Worm (Caenorhabditis elegans): ENCODE data around the gene F59A7.5.

F59A7.5 gene

ce11 chrV:2008412-2008811 is 14.1 kb upstream of the F59A7.5 start:
- no peak for TF ChIP-seq ceh-83 (GFP tag; optimal IDR thresholded peaks at IDR 0.05)
- no peak for TF ChIP-seq nhr-76 (tag; optimal IDR thresholded peaks at IDR 0.05)
- TF ChIP-seq bed-3 (GFP tag; optimal IDR thresholded peaks at IDR 0.05): no peak
- peak; percentile 47 for TF ChIP-seq mep-1 (tag; optimal IDR thresholded peaks at IDR 0.05)
- TF ChIP-seq ztf-11 (tag; optimal IDR thresholded peaks at IDR 0.05): no peak
- peak; percentile 36 for TF ChIP-seq nhr-237 (tag; optimal IDR thresholded peaks at IDR 0.05)
- no peak for TF ChIP-seq elt-3 (tag; optimal IDR thresholded peaks at IDR 0.05)
- peak; percentile 91 for TF ChIP-seq lsy-2 (tag; optimal IDR thresholded peaks at IDR 0.05)
- no peak for TF ChIP-seq mab-5 (tag; optimal IDR thresholded peaks at IDR 0.05)
- TF ChIP-seq snpc-4 (tag; optimal IDR thresholded peaks at IDR 0.05): no peak
- no peak for TF ChIP-seq pha-4 (tag; optimal IDR thresholded peaks at IDR 0.05)

DNA sequence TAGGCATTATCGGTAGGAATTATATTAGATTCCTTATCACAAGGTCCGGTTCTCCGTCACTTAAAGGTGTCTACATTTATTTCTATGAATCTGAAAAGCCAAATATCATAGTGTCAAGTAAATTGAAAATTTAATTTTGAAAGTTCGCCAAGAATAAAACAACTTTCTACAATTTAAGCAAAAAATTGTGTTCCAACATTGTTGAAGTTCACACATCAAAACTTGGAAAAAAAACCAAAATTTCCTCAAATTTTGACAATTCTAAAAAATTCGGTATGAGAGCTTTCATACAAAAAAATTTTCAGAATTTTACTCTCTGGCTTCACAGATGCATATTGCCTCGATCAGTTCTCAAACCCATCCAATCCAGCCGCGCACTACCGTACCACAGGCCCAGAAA is 10.7 kb upstream of the F59A7.5 start, which contains the start of gene F59A7.7:
TSS of gene F59A7.7 (plus strand) at position 301 of the 400 bp plus-strand sequence.
- no peak for TF ChIP-seq sptf-1 (tag; optimal IDR thresholded peaks at IDR 0.05)
- no peak for TF ChIP-seq flh-1 (GFP tag; optimal IDR thresholded peaks at IDR 0.05)
- no peak for TF ChIP-seq lin-32 (GFP tag; optimal IDR thresholded peaks at IDR 0.05)
- no peak for TF ChIP-seq nhr-12 (tag; optimal IDR thresholded peaks at IDR 0.05)

ce11 chrV:2013824-2014223 is 8.7 kb upstream of the F59A7.5 start, which contains the start of gene F59A7.11:
TSS of gene F59A7.11 (minus strand) at chrV:2013924.
- TF ChIP-seq tbx-8 (GFP tag; optimal IDR thresholded peaks at IDR 0.05): no peak
- TF ChIP-seq mls-2 (tag; optimal IDR thresholded peaks at IDR 0.05): no peak
- no peak for TF ChIP-seq lin-32 (GFP tag; optimal IDR thresholded peaks at IDR 0.05)
- TF ChIP-seq flh-1 (GFP tag; optimal IDR thresholded peaks at IDR 0.05): no peak

ce11 chrV:2016428-2016827 is 6.0 kb upstream of the F59A7.5 start, which contains the start of gene F59A7.2:
TSS of gene F59A7.2 (minus strand) at chrV:2016528.
- TF ChIP-seq tbx-8 (GFP tag; optimal IDR thresholded peaks at IDR 0.05): no peak

ce11 chrV:2018689-2019088 is 3.8 kb upstream of the F59A7.5 start, which contains the start of gene F59A7.14:
TSS of gene F59A7.14 (plus strand) at chrV:2018989.
- TF ChIP-seq nhr-12 (tag; optimal IDR thresholded peaks at IDR 0.05) (no peak), unc-62 (GFP tag; optimal IDR thresholded peaks at IDR 0.05) (no peak), sem-2 (GFP tag; optimal IDR thresholded peaks at IDR 0.05) (no peak), ceh-43 (GFP tag; optimal IDR thresholded peaks at IDR 0.05) (no peak), nhr-76 (tag; optimal IDR thresholded peaks at IDR 0.05) (no peak), lin-13 (tag; optimal IDR thresholded peaks at IDR 0.05) (no peak), lsy-2 (tag; optimal IDR thresholded peaks at IDR 0.05) (no peak), elt-3 (tag; optimal IDR thresholded peaks at IDR 0.05) (no peak), ham-2 (GFP tag; optimal IDR thresholded peaks at IDR 0.05) (no peak), M03D4.4 (tag; optimal IDR thresholded peaks at IDR 0.05) (no peak), lin-32 (GFP tag; optimal IDR thresholded peaks at IDR 0.05) (no peak), zip-8 (tag; optimal IDR thresholded peaks at IDR 0.05) (no peak), mls-2 (tag; optimal IDR thresholded peaks at IDR 0.05) (no peak), mep-1 (tag; optimal IDR thresholded peaks at IDR 0.05) (no peak), nhr-2 (tag; optimal IDR thresholded peaks at IDR 0.05) (no peak), nhr-237 (tag; optimal IDR thresholded peaks at IDR 0.05) (no peak), cnd-1 (tag; optimal IDR thresholded peaks at IDR 0.05) (no peak), flh-1 (GFP tag; optimal IDR thresholded peaks at IDR 0.05) (no peak), tbx-8 (GFP tag; optimal IDR thresholded peaks at IDR 0.05) (no peak)

- TF ChIP-seq flh-1 (GFP tag; optimal IDR thresholded peaks at IDR 0.05): no peak
- no peak for TF ChIP-seq snpc-4 (tag; optimal IDR thresholded peaks at IDR 0.05)
- TF ChIP-seq elt-3 (tag; optimal IDR thresholded peaks at IDR 0.05): no peak
- no peak for TF ChIP-seq nhr-28 (tag; optimal IDR thresholded peaks at IDR 0.05)
- no peak for TF ChIP-seq ceh-83 (GFP tag; optimal IDR thresholded peaks at IDR 0.05)
- TF ChIP-seq ham-2 (GFP tag; optimal IDR thresholded peaks at IDR 0.05): no peak
- no peak for TF ChIP-seq ces-1 (GFP tag; optimal IDR thresholded peaks at IDR 0.05)
- TF ChIP-seq unc-120 (tag; optimal IDR thresholded peaks at IDR 0.05; ENCODE audit: poor library complexity, severe bottlenecking): no peak
- TF ChIP-seq ceh-43 (GFP tag; optimal IDR thresholded peaks at IDR 0.05): no peak
Measured at ce11 chrV:2021283-2021682, 1.2 kb upstream of the F59A7.5 start.
